Worm (Caenorhabditis elegans) whole organism, late embryonic: Measurements from ENCODE around the gene R07B7.12.

Source experiments
- C08G9.2 ChIP-seq: sonication (generic microtip); optimal IDR thresholded peaks from 2 replicates; lab custom pipeline; 2016; ENCODE audit warnings: mild to moderate bottlenecking, missing genetic modification characterization, moderate library complexity, missing compliant biosample characterization
- C38D4.7 ChIP-seq: fragments of 200-800 bp; sonication (Bioruptor generic); optimal IDR thresholded peaks from 2 replicates; lab custom pipeline; 2018; ENCODE audit warnings: mild to moderate bottlenecking, missing genetic modification characterization, moderate library complexity, missing compliant biosample characterization
- K02D7.2 ChIP-seq: sonication (generic microtip); optimal IDR thresholded peaks from 2 replicates; lab custom pipeline; 2017; ENCODE audit warnings: mild to moderate bottlenecking, missing genetic modification characterization, missing compliant biosample characterization
- T23F11.4 ChIP-seq: fragments of 200-800 bp; sonication (Bioruptor generic); optimal IDR thresholded peaks from 2 replicates; lab custom pipeline; 2018; ENCODE audit warnings: mild to moderate bottlenecking, missing genetic modification characterization, missing compliant biosample characterization
- ahr-1 ChIP-seq: sonication (generic microtip); optimal IDR thresholded peaks from 2 replicates; lab custom pipeline; 2016; ENCODE audit warnings: missing genetic modification characterization, missing compliant biosample characterization
- ama-1 ChIP-seq: fragments of 150-350 bp; optimal IDR thresholded peaks from 2 replicates; lab custom pipeline; 2014
- ceh-14 ChIP-seq: sonication (generic microtip); optimal IDR thresholded peaks from 2 replicates; lab custom pipeline; 2016; ENCODE audit warnings: missing genotype, missing genetic modification characterization, missing compliant biosample characterization
- ceh-18 ChIP-seq: sonication (generic microtip); optimal IDR thresholded peaks from 2 replicates; lab custom pipeline; 2016; ENCODE audit warnings: missing genetic modification characterization, missing compliant biosample characterization
- ceh-2 ChIP-seq: sonication (generic microtip); optimal IDR thresholded peaks from 2 replicates; lab custom pipeline; 2016; ENCODE audit warnings: missing genotype, missing genetic modification characterization, missing compliant biosample characterization
- ceh-30 ChIP-seq: fragments of 150-350 bp; optimal IDR thresholded peaks from 2 replicates; lab custom pipeline; 2014; ENCODE audit warnings: missing biosample characterization, missing genetic modification characterization
- ceh-31 ChIP-seq: sonication (generic microtip); optimal IDR thresholded peaks from 2 replicates; lab custom pipeline; 2016; ENCODE audit warnings: missing genetic modification characterization, missing compliant biosample characterization
- ceh-48 ChIP-seq: sonication (generic microtip); optimal IDR thresholded peaks from 2 replicates; lab custom pipeline; 2016; ENCODE audit warnings: missing genetic modification characterization, inconsistent platforms, missing compliant biosample characterization
- ceh-6 ChIP-seq: fragments of 200-800 bp; sonication (Bioruptor generic); optimal IDR thresholded peaks from 2 replicates; lab custom pipeline; 2018; ENCODE audit warnings: mild to moderate bottlenecking, missing genetic modification characterization, missing compliant biosample characterization
- ceh-9 ChIP-seq: sonication (generic microtip); optimal IDR thresholded peaks from 2 replicates; lab custom pipeline; 2016; ENCODE audit warnings: mild to moderate bottlenecking, missing genetic modification characterization, inconsistent platforms, missing compliant biosample characterization
- elt-2 ChIP-seq: sonication (generic microtip); optimal IDR thresholded peaks from 2 replicates; lab custom pipeline; 2016; ENCODE audit warnings: missing genetic modification reagents, missing genetic modification characterization, missing compliant biosample characterization
- elt-4 ChIP-seq: sonication (generic microtip); optimal IDR thresholded peaks from 2 replicates; lab custom pipeline; 2016; ENCODE audit warnings: missing genetic modification characterization, missing compliant biosample characterization
- eyg-1 ChIP-seq: sonication (generic microtip); optimal IDR thresholded peaks from 2 replicates; lab custom pipeline; 2016; ENCODE audit warnings: missing genotype, missing genetic modification characterization, missing compliant biosample characterization
- fkh-6 ChIP-seq: sonication (generic microtip); optimal IDR thresholded peaks from 2 replicates; lab custom pipeline; 2016; ENCODE audit warnings: missing genetic modification characterization, missing compliant biosample characterization
- gmeb-2 ChIP-seq: sonication (generic microtip); optimal IDR thresholded peaks from 2 replicates; lab custom pipeline; 2016; ENCODE audit warnings: missing genetic modification characterization, inconsistent platforms, missing compliant biosample characterization
- hlh-13 ChIP-seq: fragments of 200-800 bp; sonication (Bioruptor generic); optimal IDR thresholded peaks from 2 replicates; lab custom pipeline; 2018; ENCODE audit warnings: mild to moderate bottlenecking, missing genetic modification characterization, missing compliant biosample characterization
- hlh-15 ChIP-seq: sonication (generic microtip); optimal IDR thresholded peaks from 2 replicates; lab custom pipeline; 2016; ENCODE audit warnings: missing genetic modification characterization, missing compliant biosample characterization
- hlh-6 ChIP-seq: sonication (generic microtip); optimal IDR thresholded peaks from 2 replicates; lab custom pipeline; 2016; ENCODE audit warnings: missing genotype, missing genetic modification characterization, missing compliant biosample characterization
- hlh-8 ChIP-seq: sonication (generic microtip); optimal IDR thresholded peaks from 2 replicates; lab custom pipeline; 2016; ENCODE audit warnings: missing genotype, missing genetic modification characterization, missing compliant biosample characterization
- lin-11 ChIP-seq: fragments of 200-800 bp; sonication (Bioruptor generic); optimal IDR thresholded peaks from 2 replicates; lab custom pipeline; 2018; ENCODE audit warnings: mild to moderate bottlenecking, missing genetic modification characterization, missing compliant biosample characterization
- madf-2 ChIP-seq: sonication (generic microtip); optimal IDR thresholded peaks from 2 replicates; lab custom pipeline; 2017; ENCODE audit warnings: missing genetic modification characterization, missing compliant biosample characterization
- mec-3 ChIP-seq: sonication (generic microtip); optimal IDR thresholded peaks from 2 replicates; lab custom pipeline; 2016; ENCODE audit warnings: borderline replicate concordance, missing genetic modification characterization, missing compliant biosample characterization
- nhr-11 ChIP-seq: fragments of 150-350 bp; optimal IDR thresholded peaks from 2 replicates; lab custom pipeline; 2014; ENCODE audit warnings: missing biosample characterization, missing genetic modification characterization
- nhr-232 ChIP-seq: sonication (generic microtip); optimal IDR thresholded peaks from 2 replicates; lab custom pipeline; 2016; ENCODE audit warnings: missing genetic modification characterization, missing compliant biosample characterization
- npax-4 ChIP-seq: sonication (generic microtip); optimal IDR thresholded peaks from 2 replicates; lab custom pipeline; 2016; ENCODE audit warnings: missing genetic modification characterization, missing compliant biosample characterization
- odd-2 ChIP-seq: sonication (generic microtip); optimal IDR thresholded peaks from 2 replicates; lab custom pipeline; 2017; ENCODE audit warnings: antibody characterized with exemption, mild to moderate bottlenecking, missing genetic modification characterization, missing compliant biosample characterization
- pqm-1 ChIP-seq: sonication (generic microtip); optimal IDR thresholded peaks from 2 replicates; lab custom pipeline; 2016; ENCODE audit warnings: missing genetic modification characterization, missing compliant biosample characterization
- ref-2 ChIP-seq: sonication (generic microtip); optimal IDR thresholded peaks from 2 replicates; lab custom pipeline; 2016; ENCODE audit warnings: missing genetic modification characterization, missing compliant biosample characterization
- syd-9 ChIP-seq: sonication (generic microtip); optimal IDR thresholded peaks from 2 replicates; lab custom pipeline; 2016; ENCODE audit warnings: mild to moderate bottlenecking, missing genetic modification characterization, moderate library complexity, missing compliant biosample characterization
- tbx-2 ChIP-seq: sonication (generic microtip); optimal IDR thresholded peaks from 2 replicates; lab custom pipeline; 2016; ENCODE audit warnings: missing genetic modification characterization, missing compliant biosample characterization
- ttx-3 ChIP-seq: sonication (generic microtip); optimal IDR thresholded peaks from 2 replicates; lab custom pipeline; 2016; ENCODE audit warnings: missing genetic modification reagents, missing genetic modification characterization, missing compliant biosample characterization
- unc-42 ChIP-seq: sonication (generic microtip); optimal IDR thresholded peaks from 2 replicates; lab custom pipeline; 2016; ENCODE audit warnings: missing genotype, missing genetic modification characterization, missing compliant biosample characterization
- unc-55 ChIP-seq: sonication (generic microtip); optimal IDR thresholded peaks from 2 replicates; lab custom pipeline; 2017; ENCODE audit warnings: missing biosample characterization, missing genetic modification reagents, missing genetic modification characterization
- unc-86 ChIP-seq: sonication (generic microtip); optimal IDR thresholded peaks from 2 replicates; lab custom pipeline; 2016; ENCODE audit warnings: missing genetic modification characterization, missing compliant biosample characterization
- zip-5 ChIP-seq: sonication (generic microtip); optimal IDR thresholded peaks from 2 replicates; lab custom pipeline; 2016; ENCODE audit warnings: missing genetic modification characterization, missing compliant biosample characterization

The R07B7.12 gene

DNA sequence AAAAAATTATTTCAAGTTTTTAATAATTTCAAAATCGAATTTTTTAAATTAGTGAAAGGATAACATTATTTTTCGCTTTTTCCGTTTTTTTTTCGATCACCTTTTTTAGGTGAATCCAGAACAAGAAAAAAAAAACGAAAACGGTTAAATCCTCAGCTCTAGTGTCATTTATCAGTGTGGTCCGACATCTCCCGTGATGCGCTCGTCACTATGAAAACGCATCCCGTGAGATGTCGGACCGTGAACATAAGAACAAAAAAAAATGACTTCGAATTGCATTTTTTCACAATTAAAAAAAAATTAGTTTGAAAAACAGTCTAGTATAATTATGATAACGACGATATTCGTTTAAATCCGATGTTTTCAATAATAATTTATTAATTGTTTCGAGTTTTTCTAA, 41.1 kb upstream of the R07B7.12 start:
- TF ChIP-seq ceh-48 (tag; lab: Kevin White, UChicago) (no peak), ama-1 (lab: Kevin White, UChicago) (no peak), ceh-6 (GFP tag; lab: Kevin White, UChicago) (no peak), odd-2 (tag; lab: Kevin White, UChicago) (no peak), tbx-2 (tag; lab: Kevin White, UChicago) (no peak), ceh-14 (tag; lab: Kevin White, UChicago) (no peak), ref-2 (tag; lab: Kevin White, UChicago) (no peak), elt-2 (no peak), nhr-232 (tag; lab: Kevin White, UChicago) (no peak), zip-5 (tag; lab: Kevin White, UChicago) (no peak), ceh-9 (tag; lab: Kevin White, UChicago) (no peak), pqm-1 (tag; lab: Kevin White, UChicago) (no peak), npax-4 (no peak), hlh-6 (tag; lab: Kevin White, UChicago) (no peak), mec-3 (tag; lab: Kevin White, UChicago) (no peak), hlh-15 (tag; lab: Kevin White, UChicago) (no peak), C08G9.2 (tag; lab: Kevin White, UChicago) (no peak), K02D7.2 (tag; lab: Kevin White, UChicago) (no peak), eyg-1 (tag; lab: Kevin White, UChicago) (no peak), ahr-1 (tag; lab: Kevin White, UChicago) (no peak)

DNA sequence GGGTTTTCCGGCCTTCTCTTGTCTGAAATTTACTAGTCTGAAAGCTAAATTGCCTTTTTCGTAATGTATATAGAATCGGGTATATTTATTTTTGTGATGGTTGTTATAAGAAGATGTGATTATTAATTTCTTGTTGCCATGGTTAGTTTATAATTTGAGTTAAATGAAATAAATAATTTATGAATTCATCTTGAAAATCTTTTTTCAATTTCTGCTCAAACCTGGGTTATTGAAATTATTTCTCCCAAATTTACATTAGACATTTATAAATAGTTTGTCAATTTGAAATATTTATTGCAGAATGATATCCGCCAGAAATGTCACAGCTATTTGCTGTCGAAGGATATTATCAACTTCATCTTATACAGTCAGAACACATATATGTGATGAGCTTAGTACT, 40.4 kb upstream of the R07B7.12 start, which contains the start of gene dars-2:
Gene dars-2, plus strand, starts transcription at position 301 of the 400 bp plus-strand sequence.
- TF ChIP-seq ceh-14 (tag; lab: Kevin White, UChicago) (no peak), gmeb-2 (no peak)

DNA sequence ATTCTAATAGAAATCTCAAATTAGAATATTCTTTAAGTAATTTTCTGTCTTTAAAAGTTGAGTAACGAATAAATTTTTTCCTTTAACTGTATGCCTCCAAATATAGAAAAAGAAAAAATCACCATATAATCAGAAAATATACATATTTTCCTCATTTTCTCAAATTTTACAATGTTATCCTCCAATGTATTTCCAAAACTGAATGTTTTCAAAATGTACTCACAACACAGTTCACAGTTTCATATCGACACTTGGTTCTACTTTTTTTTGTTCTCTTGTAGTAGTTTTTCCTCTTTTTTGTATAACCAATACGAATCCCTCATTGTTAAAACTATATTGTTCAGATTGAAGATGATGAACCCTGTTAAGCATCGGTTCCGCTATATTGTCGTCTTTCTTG, 35.3 kb upstream of the R07B7.12 start, which contains the start of gene F10C2.7:
Gene F10C2.7, plus strand, starts transcription at position 301 of the 400 bp plus-strand sequence.
- TF ChIP-seq ceh-14 (tag; lab: Kevin White, UChicago), result no peak
- no peak for TF ChIP-seq ceh-18 (tag; lab: Kevin White, UChicago)
- TF ChIP-seq syd-9 (tag; lab: Kevin White, UChicago), result no peak
- TF ChIP-seq K02D7.2 (tag; lab: Kevin White, UChicago), result no peak
- no peak for TF ChIP-seq ceh-31
- TF ChIP-seq ttx-3 (tag; lab: Kevin White, UChicago), result no peak
- TF ChIP-seq nhr-11 (tag; lab: Kevin White, UChicago), result no peak
- TF ChIP-seq mec-3 (tag; lab: Kevin White, UChicago), result no peak
- no peak for TF ChIP-seq elt-4
- no peak for TF ChIP-seq unc-42 (tag; lab: Kevin White, UChicago)
- TF ChIP-seq C08G9.2 (tag; lab: Kevin White, UChicago), result no peak
- TF ChIP-seq unc-86 (tag; lab: Kevin White, UChicago), result no peak
- no peak for TF ChIP-seq hlh-6 (tag; lab: Kevin White, UChicago)
- TF ChIP-seq, all 69 proteins: peak for 0

DNA sequence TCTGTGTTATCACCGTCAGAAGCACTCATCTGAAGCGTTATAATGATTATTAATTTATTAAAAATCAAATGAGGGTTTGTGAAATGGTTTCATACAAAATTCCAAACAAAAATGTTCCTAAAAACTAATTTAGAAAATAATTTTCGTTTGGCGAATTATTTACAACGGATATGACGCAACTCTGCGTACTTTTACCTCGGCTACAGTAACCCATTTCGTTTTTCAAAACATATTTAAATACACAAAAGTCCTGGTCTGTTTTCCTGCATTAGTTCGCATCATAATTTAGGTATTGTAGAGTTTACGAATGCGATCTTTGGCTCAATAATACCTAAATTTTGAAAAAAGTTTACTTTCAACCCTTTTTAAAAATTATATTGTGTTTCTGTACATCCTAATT, 29.2 kb upstream of the R07B7.12 start, which contains the start of gene R07B7.2:
Gene R07B7.2, minus strand, starts transcription at position 35 of the 400 bp plus-strand sequence.
- TF ChIP-seq unc-55 (no peak), T23F11.4 (GFP tag; lab: Kevin White, UChicago) (no peak), tbx-2 (tag; lab: Kevin White, UChicago) (no peak), hlh-13 (no peak), hlh-8 (tag; lab: Kevin White, UChicago) (no peak), ceh-30 (tag; lab: Kevin White, UChicago) (no peak), unc-86 (tag; lab: Kevin White, UChicago) (no peak), madf-2 (tag; lab: Kevin White, UChicago) (no peak), gmeb-2 (no peak), C38D4.7 (GFP tag; lab: Kevin White, UChicago) (no peak), lin-11 (tag; lab: Kevin White, UChicago) (no peak), ceh-2 (tag; lab: Kevin White, UChicago) (no peak), fkh-6 (tag; lab: Kevin White, UChicago) (no peak), elt-4 (no peak), ref-2 (tag; lab: Kevin White, UChicago) (no peak)
